Worm (Caenorhabditis elegans): ENCODE results near the gene ttr-46.

DNA sequence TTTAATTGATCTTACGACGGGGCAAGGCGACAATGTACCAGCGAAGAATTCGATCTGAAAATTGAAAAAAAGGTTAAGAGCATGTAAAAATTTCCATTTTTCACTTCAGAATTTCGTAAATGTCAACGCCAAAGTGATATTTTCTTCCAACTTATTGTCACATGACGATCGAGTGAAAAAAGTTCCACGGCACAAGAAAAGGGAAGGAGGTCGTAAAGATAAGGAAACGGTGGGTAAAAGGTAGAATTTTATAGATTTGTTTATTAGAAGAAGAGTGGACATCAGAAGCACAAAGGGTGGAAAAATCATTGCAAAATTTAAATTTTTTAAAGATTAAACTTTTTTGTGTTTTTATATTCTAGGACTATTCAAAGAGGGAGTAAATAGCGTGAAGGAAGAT lies 23.1 kb upstream of the ttr-46 start:
- TF ChIP-seq ham-2 (GFP tag; optimal IDR thresholded peaks at IDR 0.05) (no peak), elt-1 (tag; optimal IDR thresholded peaks at IDR 0.05; ENCODE audit: borderline replicate concordance, insufficient read depth) (no peak), nhr-12 (tag; optimal IDR thresholded peaks at IDR 0.05) (no peak), nhr-76 (tag; optimal IDR thresholded peaks at IDR 0.05) (no peak), snpc-4 (tag; optimal IDR thresholded peaks at IDR 0.05) (no peak), nhr-237 (tag; optimal IDR thresholded peaks at IDR 0.05) (no peak), unc-39 (tag; optimal IDR thresholded peaks at IDR 0.05) (no peak), pha-4 (tag; optimal IDR thresholded peaks at IDR 0.05) (no peak), ceh-39 (tag; optimal IDR thresholded peaks at IDR 0.05) (no peak), ztf-11 (tag; optimal IDR thresholded peaks at IDR 0.05) (no peak), mab-5 (tag; optimal IDR thresholded peaks at IDR 0.05) (no peak)

Measured in whole organism, mixed stage, embryonic.